Worm (Caenorhabditis elegans): ENCODE data around the gene fat-2.

fat-2 gene

ce11 chrIV:13314181-13314580 is 9.5 kb upstream of the fat-2 start (continued):
- no peak for TF ChIP-seq F49E8.2 (tag; optimal IDR thresholded peaks at IDR 0.05; ENCODE audit: insufficient read depth)
- TF ChIP-seq ceh-79 (tag; optimal IDR thresholded peaks at IDR 0.05), result no peak
- no peak for TF ChIP-seq ekl-4 (GFP tag; IDR thresholded peaks at IDR 0.05)
- TF ChIP-seq cebp-2 (GFP tag; IDR thresholded peaks at IDR 0.05), result 0 out of 2 replicates have a peak, but pooled peaks have one; percentile 71

ce11 chrIV:13315344-13315743 is 8.3 kb upstream of the fat-2 start, which contains the start of gene fat-1:
Gene fat-1, plus strand, starts transcription at chrIV:13315644.
- TF ChIP-seq B0019.2 (GFP tag; conservative IDR thresholded peaks at IDR 0.05) (no peak), lin-26 (GFP tag; IDR thresholded peaks at IDR 0.05) (no peak), nhr-80 (tag; optimal IDR thresholded peaks at IDR 0.05) (no peak), nhr-179 (tag; optimal IDR thresholded peaks at IDR 0.05) (no peak), ztf-26 (tag; optimal IDR thresholded peaks at IDR 0.05) (no peak), mcd-1 (GFP tag; IDR thresholded peaks at IDR 0.05) (0 out of 2 replicates have a peak, but pooled peaks have one; percentile 16), hmg-1.2 (GFP tag; IDR thresholded peaks at IDR 0.05) (no peak), madf-6 (GFP tag; IDR thresholded peaks at IDR 0.05) (peak; percentile 9; the same call in 1 of the 2 replicates)

ce11 chrIV:13318773-13319172 is 4.9 kb upstream of the fat-2 start:
- peak; percentile 60 for TF ChIP-seq atf-7 (tag; optimal IDR thresholded peaks at IDR 0.05)
- peak; percentile 52 for TF ChIP-seq madf-6 (GFP tag; IDR thresholded peaks at IDR 0.05)
- TF ChIP-seq let-607 (tag; optimal IDR thresholded peaks at IDR 0.05), result peak in 1 of 2 experiments; percentile 54
- TF ChIP-seq nhr-80 (tag; optimal IDR thresholded peaks at IDR 0.05), result peak; percentile 92
- TF ChIP-seq mel-28 (tag; optimal IDR thresholded peaks at IDR 0.05; ENCODE audit: borderline replicate concordance), result no peak
- TF ChIP-seq attf-6 (GFP tag; IDR thresholded peaks at IDR 0.05), result no peak
- no peak for TF ChIP-seq lsy-27 (tag; optimal IDR thresholded peaks at IDR 0.05; ENCODE audit: borderline replicate concordance, insufficient read depth)
- no peak for TF ChIP-seq nfya-2 (GFP tag; IDR thresholded peaks at IDR 0.05)
- TF ChIP-seq F10E7.11 (tag; optimal IDR thresholded peaks at IDR 0.05), result no peak
- TF ChIP-seq lir-1 (GFP tag; conservative IDR thresholded peaks at IDR 0.05), result no peak
- 0 out of 2 replicates have a peak, but pooled peaks have one; percentile 26 for TF ChIP-seq let-526 (GFP tag; IDR thresholded peaks at IDR 0.05)
- TF ChIP-seq unc-130 (GFP tag; optimal IDR thresholded peaks at IDR 0.05), result no peak
- TF ChIP-seq T07F8.4 (tag; optimal IDR thresholded peaks at IDR 0.05), result no peak
- TF ChIP-seq mcd-1 (GFP tag; IDR thresholded peaks at IDR 0.05), result peak; percentile 46
- no peak for TF ChIP-seq F37B4.10 (GFP tag; IDR thresholded peaks at IDR 0.05)
- no peak for TF ChIP-seq B0261.1 (tag; optimal IDR thresholded peaks at IDR 0.05)
- TF ChIP-seq nhr-120 (GFP tag; IDR thresholded peaks at IDR 0.05), result no peak
- TF ChIP-seq ztf-28 (GFP tag; IDR thresholded peaks at IDR 0.05), result no peak
- TF ChIP-seq hlh-12 (tag; optimal IDR thresholded peaks at IDR 0.05), result no peak
- no peak for TF ChIP-seq sptf-2 (GFP tag; optimal IDR thresholded peaks at IDR 0.05)
- TF ChIP-seq lin-26 (GFP tag; IDR thresholded peaks at IDR 0.05), result peak; percentile 65; the same call in 1 of the 2 replicates
- TF ChIP-seq C06A6.2 (GFP tag; conservative IDR thresholded peaks at IDR 0.05), result peak; percentile 68
- TF ChIP-seq repo-1 (tag; optimal IDR thresholded peaks at IDR 0.05), result peak; percentile 85
- TF ChIP-seq K11D2.4 (GFP tag; IDR thresholded peaks at IDR 0.05), result peak; percentile 56; the same call in 1 of the 2 replicates
- no peak for TF ChIP-seq bed-1 (GFP tag; IDR thresholded peaks at IDR 0.05)
- TF ChIP-seq ets-4 (GFP tag; optimal IDR thresholded peaks at IDR 0.05), result peak; percentile 59
- TF ChIP-seq Y95B8A.8 (GFP tag; IDR thresholded peaks at IDR 0.05), result no peak
- TF ChIP-seq snpc-1.1 (tag; optimal IDR thresholded peaks at IDR 0.05; ENCODE audit: insufficient read depth), result no peak
- TF ChIP-seq egl-44 (GFP tag; IDR thresholded peaks at IDR 0.05), result 0 out of 2 replicates have a peak, but pooled peaks have one; percentile 49
- TF ChIP-seq Y53G8AR.9 (GFP tag; conservative IDR thresholded peaks at IDR 0.05), result peak; percentile 91
- peak; percentile 64 for TF ChIP-seq tbp1 (GFP tag; optimal IDR thresholded peaks at IDR 0.05)
- TF ChIP-seq attf-5 (GFP tag; optimal IDR thresholded peaks at IDR 0.05), result peak; percentile 25
- no peak for TF ChIP-seq D2030.7 (GFP tag; IDR thresholded peaks at IDR 0.05)
- TF ChIP-seq ekl-4 (GFP tag; IDR thresholded peaks at IDR 0.05), result peak; percentile 34; the same call in 1 of the 2 replicates
- peak; percentile 3 for TF ChIP-seq snpc-1.3 (tag; optimal IDR thresholded peaks at IDR 0.05; ENCODE audit: insufficient read depth)
- no peak for TF ChIP-seq ama-1 (optimal IDR thresholded peaks at IDR 0.05)
- no peak for TF ChIP-seq ama-1 (GFP tag; optimal IDR thresholded peaks at IDR 0.05)
- TF ChIP-seq egrh-3 (GFP tag; IDR thresholded peaks at IDR 0.05), result no peak

All from whole organism, young adult.